Fruit fly (Drosophila melanogaster) whole organism, larva: ENCODE measurements around the gene CG1632.
A peak's percentile ranks its signal among the peaks of the same experiment; 100 is the strongest.

Source experiments
- noc ChIP-seq: fragments of 200-800 bp; sonication (Bioruptor generic); optimal IDR thresholded peaks from 3 replicates; lab custom pipeline; 2019; ENCODE audit warnings: missing biosample characterization, mild to moderate bottlenecking, missing genetic modification characterization, moderate library complexity

CG1632 gene

DNA sequence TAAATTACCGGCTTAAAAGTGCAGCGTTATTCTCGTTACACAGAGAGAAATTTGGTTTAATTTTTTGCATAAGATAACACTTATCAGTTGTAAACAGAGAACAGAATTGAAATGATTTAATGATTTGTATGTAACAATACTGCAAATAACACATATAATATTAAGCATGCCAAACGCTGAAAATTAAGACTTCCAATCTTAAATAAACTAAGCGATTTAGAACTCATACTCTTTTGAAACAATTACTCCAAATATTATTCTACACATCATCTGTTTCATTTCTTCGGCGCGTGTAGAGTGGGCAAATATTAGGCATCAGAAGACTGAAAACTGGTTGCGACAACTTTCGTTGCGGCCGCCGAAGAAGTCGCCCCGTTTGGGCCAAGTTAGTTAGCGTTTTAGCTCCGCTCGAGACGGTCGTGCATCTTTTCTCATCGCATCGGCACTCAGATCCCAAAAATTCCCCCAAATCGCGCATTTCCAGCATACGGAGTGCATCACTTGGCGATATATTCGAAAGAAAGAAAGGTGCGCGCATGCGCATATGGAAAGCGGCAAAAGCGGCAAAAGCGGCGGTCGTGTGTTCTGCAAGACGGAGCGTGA, at the start of gene CG1632:
Gene CG1632, plus strand, starts transcription at position 387 of the 603 bp plus-strand sequence.
- TF ChIP-seq noc (tag; lab: Kevin White, UChicago) = no peak

DNA sequence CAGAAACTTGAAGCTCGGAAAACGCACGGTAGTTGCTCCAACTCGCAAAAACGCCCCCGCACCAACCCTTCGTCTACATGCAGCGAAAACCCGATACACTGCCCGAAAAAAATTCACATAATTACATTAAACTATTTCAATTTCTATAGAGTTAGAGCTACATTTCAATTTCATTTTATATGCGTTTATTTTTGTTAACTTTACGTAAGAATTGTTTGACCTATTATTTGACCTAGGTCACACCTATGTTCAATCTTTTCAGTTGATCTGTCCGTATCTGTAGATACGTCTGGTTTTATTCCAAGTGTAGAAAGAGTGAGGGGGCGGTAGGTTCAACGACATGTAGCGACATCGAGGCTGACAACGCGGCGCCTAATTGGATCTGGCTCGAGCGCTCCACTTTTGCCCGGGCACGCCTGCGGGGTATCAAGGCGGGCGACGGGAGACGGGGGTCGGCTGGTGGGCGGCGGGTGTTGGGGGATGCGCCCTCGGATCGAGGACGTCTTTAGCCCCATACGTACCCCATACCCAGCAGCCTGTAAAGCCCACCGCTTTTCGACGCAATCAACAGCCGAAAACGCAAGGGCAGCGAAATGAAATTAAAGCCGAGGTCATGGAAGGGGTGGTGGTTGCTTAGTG, 49.6 kb upstream of the CG1632 start:
- peak; percentile 13 for TF ChIP-seq noc (tag; lab: Kevin White, UChicago)

DNA sequence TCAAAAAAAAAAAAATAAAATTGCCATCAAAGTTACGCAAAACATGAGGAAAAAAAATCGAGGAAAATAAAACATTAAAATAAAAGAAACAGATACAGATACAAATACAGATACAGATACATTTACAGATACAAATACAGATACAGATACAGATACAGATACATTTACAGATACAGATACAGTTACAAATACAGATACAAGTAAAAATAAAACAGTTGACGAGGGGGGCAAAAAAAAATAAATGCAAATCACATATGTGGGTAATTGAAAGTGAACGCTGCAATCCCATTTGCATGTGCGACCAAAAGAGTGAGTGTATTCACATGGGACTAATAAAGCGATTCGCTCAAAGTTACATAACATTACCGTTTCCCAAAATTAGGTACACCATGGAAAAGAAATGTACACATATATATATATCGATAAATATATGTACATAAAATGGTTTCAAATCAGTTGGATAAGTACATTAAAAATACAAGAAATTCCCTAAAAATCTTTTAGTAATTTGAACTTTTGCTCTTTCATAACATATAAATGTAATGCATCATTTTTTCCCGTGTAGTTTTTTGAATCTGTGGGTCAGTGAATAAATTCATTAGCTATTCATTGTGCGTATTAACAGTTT, 46.7 kb upstream of the CG1632 start:
- TF ChIP-seq noc (tag; lab: Kevin White, UChicago) = no peak

dm6 chrX:8206561-8206960, 45.9 kb upstream of the CG1632 start:
- no peak for TF ChIP-seq noc (tag; lab: Kevin White, UChicago)

dm6 chrX:8207054-8207453, 45.4 kb upstream of the CG1632 start:
- no peak for TF ChIP-seq noc (tag; lab: Kevin White, UChicago)

DNA sequence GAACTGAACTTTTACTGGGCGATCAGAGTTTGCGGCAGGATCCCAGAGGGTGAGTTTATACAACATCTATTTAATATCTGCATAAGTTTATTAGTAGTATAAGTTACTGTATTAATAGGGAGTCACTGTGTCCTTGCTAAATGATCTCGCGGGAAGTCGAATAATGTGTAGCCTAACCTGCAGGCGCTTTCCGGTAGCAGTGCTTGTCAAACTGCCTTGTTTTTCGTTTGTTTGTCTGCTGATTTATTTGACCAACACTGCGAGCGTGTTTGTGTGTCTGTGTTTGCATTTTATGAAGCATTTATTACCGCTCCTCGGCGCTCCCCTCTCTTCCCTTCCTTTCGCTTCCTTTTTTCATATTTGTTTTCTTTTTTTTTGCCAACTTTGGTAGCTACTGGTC, 41.8 kb upstream of the CG1632 start:
- no peak for TF ChIP-seq noc (tag; lab: Kevin White, UChicago)

DNA sequence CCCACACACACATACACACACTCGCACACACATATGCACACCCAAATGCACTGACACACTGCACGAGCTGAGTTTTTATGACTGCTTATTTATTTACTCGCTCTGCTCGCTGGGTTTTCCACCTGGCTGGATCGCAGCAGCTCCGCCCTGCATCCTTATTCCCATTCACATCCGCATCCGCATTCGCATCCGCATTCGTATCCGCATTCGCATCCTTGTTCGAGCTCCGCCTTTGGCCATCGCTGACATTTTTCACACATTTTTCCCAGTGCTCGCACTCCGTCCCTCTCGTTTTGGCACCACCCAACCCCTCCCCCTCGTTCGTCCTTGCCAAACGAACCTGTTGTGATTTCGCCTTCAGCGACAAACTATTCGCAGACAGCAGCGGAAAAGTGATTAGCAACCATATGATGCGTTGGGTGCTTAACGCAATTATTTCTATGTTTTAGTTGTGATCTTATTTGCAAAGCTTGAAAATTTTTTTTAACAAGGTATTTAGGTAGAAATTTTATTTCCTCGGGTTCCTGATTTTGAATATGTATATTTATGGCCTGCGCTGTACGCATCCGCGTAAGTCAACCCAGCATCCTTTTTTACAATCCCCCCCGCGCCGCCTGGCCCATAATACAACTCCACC, 41.3 kb upstream of the CG1632 start:
- no peak for TF ChIP-seq noc (tag; lab: Kevin White, UChicago)

- no peak for TF ChIP-seq noc (tag; lab: Kevin White, UChicago)
These were observed 40.6 kb upstream of the CG1632 start for dm6 chrX:8211731-8212468.

DNA sequence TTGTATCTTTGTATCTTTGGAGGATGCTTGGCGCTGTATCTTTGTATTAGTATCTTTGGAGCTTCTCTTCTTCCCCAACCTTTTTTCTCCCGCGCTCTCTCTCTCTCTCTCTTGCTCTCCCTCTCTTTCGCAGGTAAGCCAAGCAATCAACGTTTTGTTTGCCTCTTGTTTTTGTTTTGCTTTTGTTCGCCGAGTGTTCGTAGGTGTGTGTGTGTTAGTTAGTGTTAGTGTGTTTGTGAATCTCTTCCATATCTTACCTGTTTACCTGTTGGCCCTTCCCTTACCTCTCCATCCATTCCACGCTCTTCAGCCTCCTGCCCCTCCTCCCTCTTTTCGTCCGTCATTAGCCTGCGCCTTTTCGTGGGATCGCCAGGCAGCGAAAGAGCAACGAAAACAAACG, 38.5 kb upstream of the CG1632 start:
- TF ChIP-seq noc (tag; lab: Kevin White, UChicago) = no peak

DNA sequence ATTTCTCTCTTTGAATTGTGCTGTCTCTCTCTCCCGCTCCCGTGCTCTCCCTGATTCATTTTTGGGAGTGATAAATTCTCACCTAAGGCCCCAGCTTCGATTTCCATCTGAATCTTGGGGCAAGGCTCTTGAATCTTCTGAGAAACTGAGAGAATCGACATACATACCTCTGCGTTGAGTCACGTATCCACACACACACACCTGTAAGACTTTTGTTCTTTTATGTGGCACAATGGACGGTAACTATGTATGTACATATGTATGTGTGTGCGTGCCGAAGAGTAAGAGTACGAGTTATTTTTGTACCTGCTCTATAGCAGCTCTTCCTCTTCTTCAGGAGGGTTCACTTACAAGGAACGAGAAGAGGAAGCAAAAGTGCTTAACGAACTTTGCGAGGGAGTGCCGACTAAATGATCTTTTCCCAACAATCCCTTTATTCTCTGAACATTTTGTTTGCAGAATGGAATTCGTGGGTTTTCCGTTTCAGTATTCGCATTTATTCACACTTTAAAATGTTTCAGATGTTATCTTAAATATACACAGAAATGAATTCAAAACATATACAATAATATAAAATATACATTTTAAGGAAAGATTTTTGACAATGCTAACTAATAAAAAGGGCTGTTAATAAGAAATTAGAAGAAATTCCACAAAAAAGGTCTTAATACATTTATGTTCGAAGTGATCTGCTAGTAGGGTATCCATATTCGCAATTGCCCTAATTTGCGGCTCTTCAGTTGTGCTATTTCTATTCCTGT, 37.2 kb upstream of the CG1632 start:
- no peak for TF ChIP-seq noc (tag; lab: Kevin White, UChicago)

DNA sequence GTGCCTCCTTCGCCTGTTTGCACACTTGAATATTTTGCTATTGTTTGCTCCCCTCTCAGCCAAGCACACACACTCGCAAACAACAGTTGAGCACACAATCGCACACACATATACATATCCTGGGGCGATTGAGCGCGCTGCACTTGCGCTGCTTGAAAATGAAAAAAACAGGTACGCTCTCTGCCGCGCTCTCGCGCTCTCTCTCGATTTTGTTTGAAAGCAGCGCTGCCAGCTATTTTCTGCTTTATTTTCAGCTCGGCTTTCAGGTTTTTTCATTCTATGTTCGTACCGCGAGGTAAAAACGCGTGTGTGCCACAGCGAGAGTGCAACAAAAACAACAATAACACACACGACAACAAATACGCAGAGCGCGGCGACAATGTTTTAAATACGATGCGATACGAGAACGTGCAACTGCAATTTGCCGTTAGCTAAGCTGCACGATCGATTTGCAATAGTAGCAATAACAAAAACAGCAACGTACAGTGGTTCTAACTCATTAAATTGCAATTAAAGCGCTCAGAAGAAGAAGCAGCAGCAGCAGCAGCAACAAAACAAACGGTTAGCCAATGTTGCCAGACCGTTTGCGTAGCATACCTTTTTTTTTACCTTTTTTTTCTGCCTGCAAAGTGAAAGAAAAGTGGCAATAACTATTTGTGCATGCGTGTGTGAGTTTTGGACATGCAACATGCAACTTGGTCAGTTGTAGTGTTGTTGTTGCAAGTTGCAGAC, 36.4 kb upstream of the CG1632 start:
- no peak for TF ChIP-seq noc (tag; lab: Kevin White, UChicago)

DNA sequence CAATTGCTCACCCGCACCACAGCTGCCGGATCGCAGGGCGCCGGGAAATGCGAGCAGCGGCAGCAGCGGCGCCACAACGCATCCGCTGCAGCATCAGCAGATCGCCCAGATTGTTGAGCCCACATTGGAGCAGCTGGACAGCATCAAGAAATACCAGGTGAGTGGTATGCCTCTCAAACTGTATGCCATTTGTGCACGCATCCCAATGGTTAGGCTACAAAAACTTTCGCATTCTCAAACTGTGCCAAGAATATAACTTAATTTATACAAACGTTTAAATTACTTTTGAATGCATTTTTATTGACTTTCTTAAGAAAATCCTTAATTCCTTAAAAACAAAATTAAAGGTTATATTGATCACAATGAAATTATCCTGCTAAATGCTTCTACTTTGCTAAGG, 24.5 kb upstream of the CG1632 start:
- TF ChIP-seq noc (tag; lab: Kevin White, UChicago) = no peak

DNA sequence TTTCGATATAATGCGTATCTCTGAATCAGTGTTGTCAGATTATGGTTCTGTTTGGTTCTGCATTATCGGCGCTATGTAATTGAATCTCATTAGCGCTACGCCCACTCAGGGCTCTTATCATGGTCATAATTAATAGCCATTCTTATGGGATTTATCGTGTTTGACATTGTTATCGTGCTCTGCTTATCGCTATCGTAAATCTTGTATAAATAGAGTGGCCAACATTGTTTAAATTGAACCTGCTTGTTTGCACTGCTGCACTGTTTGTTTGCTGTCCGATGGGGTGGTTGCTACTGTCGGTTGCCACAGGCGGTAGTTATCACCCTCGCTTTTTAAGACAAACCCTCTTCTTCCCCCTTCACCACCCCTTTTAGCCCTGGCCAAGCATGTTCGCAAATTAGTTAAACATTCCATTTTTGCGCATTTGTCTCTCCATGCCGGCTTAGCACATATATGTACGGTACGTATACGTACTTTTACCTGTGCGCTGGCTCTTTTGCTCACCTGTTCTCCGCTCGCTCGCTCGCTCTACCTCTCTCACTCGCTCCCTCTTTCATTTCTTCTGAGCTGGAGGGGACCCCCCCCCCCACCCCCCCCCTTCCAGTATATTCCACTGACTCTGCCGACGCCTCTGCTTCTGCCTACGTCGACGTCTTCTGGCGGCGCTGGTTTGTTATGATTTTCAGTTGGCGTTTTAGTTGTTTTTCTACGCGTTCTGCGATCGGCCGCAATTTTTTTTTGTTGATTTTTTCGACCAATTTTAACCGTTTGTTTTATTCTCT, 22.4 kb upstream of the CG1632 start:
- peak; percentile 65 for TF ChIP-seq noc (tag; lab: Kevin White, UChicago)
